Fruit fly (Drosophila melanogaster): ENCODE results near the gene Rtel1.

- no peak for TF ChIP-seq CG8478 (optimal IDR thresholded peaks at IDR 0.05)
- TF ChIP-seq pan (optimal IDR thresholded peaks at IDR 0.05): no peak
Measured at dm6 chrX:5705097-5705496, 42.5 kb upstream of the Rtel1 start.
